Worm (Caenorhabditis elegans): ENCODE data around the gene lgc-33.

- TF ChIP-seq ama-1 (optimal IDR thresholded peaks at IDR 0.05), result no peak
- TF ChIP-seq ceh-36 (tag; optimal IDR thresholded peaks at IDR 0.05), result no peak
- TF ChIP-seq F13C5.2 (tag; optimal IDR thresholded peaks at IDR 0.05), result no peak
- no peak for TF ChIP-seq flt-1 (GFP tag; IDR thresholded peaks at IDR 0.05)
- TF ChIP-seq ceh-13 (GFP tag; optimal IDR thresholded peaks at IDR 0.05), result no peak
- TF ChIP-seq sea-1 (GFP tag; conservative IDR thresholded peaks at IDR 0.05), result no peak
- no peak for TF ChIP-seq hmbx-1 (tag; optimal IDR thresholded peaks at IDR 0.05)
- TF ChIP-seq tbx-37 (GFP tag; conservative IDR thresholded peaks at IDR 0.05), result no peak
- no peak for TF ChIP-seq pes-1 (GFP tag; IDR thresholded peaks at IDR 0.05)
Measured at ce11 chrIV:801162-801561, 44.1 kb upstream of the lgc-33 start.
